Worm (Caenorhabditis elegans): ENCODE results near the gene srsx-1.

srsx-1 gene

ce11 chrV:17206469-17206868 lies 28.6 kb upstream of the srsx-1 start:
- TF ChIP-seq set-16 (GFP tag; IDR thresholded peaks at IDR 0.05) (peak; percentile 92), Y105C5A.15 (GFP tag; IDR thresholded peaks at IDR 0.05) (no peak)

- TF ChIP-seq set-16 (GFP tag; IDR thresholded peaks at IDR 0.05), result no peak
- TF ChIP-seq nhr-76 (tag; optimal IDR thresholded peaks at IDR 0.05), result no peak
- peak; percentile 8 for TF ChIP-seq aha-1 (tag)
Observed at ce11 chrV:17201847-17202246, 24.0 kb upstream of the srsx-1 start, which contains the start of gene Y68A4A.10. Gene Y68A4A.10 (plus strand): TSS chrV:17202147.

ce11 chrV:17198926-17199325 lies 21.1 kb upstream of the srsx-1 start, which contains the start of gene srz-96:
Gene srz-96 (plus strand): TSS chrV:17199226.
- TF ChIP-seq mdl-1 (tag; optimal IDR thresholded peaks at IDR 0.05), result no peak
- no peak for TF ChIP-seq ama-1 (optimal IDR thresholded peaks at IDR 0.05)
- TF ChIP-seq vab-7 (GFP tag; IDR thresholded peaks at IDR 0.05), result no peak
- TF ChIP-seq ceh-32 (tag; optimal IDR thresholded peaks at IDR 0.05; ENCODE audit: poor library complexity), result no peak
- no peak for TF ChIP-seq lin-1 (GFP tag; IDR thresholded peaks at IDR 0.05)
- TF ChIP-seq unc-62 (GFP tag; optimal IDR thresholded peaks at IDR 0.05 in 1 of 2), result no peak
- no peak for TF ChIP-seq unc-62 (tag; optimal IDR thresholded peaks at IDR 0.05)

- TF ChIP-seq daf-19 (GFP tag; conservative IDR thresholded peaks at IDR 0.05), result no peak
- no peak for TF ChIP-seq F10B5.3 (tag; optimal IDR thresholded peaks at IDR 0.05)
- no peak for TF ChIP-seq hmg-1.1 (GFP tag; IDR thresholded peaks at IDR 0.05)
- TF ChIP-seq mxl-3 (GFP tag; optimal IDR thresholded peaks at IDR 0.05), result no peak
- TF ChIP-seq nhr-10 (tag; optimal IDR thresholded peaks at IDR 0.05), result no peak
- TF ChIP-seq gei-8 (GFP tag; optimal IDR thresholded peaks at IDR 0.05), result no peak
- no peak for TF ChIP-seq ceh-28 (tag; optimal IDR thresholded peaks at IDR 0.05)
- TF ChIP-seq aha-1 (tag), result no peak
- TF ChIP-seq ceh-44 (GFP tag; IDR thresholded peaks at IDR 0.05), result no peak
- TF ChIP-seq ZK337.2 (GFP tag; IDR thresholded peaks at IDR 0.05), result no peak
- no peak for TF ChIP-seq Y5F2A.4 (GFP tag; optimal IDR thresholded peaks at IDR 0.05)
- TF ChIP-seq zip-2 (tag; optimal IDR thresholded peaks at IDR 0.05), result no peak
- no peak for TF ChIP-seq nhr-48 (tag; optimal IDR thresholded peaks at IDR 0.05)
- TF ChIP-seq daf-12 (tag; optimal IDR thresholded peaks at IDR 0.05), result no peak
- no peak for TF ChIP-seq mes-2 (tag; optimal IDR thresholded peaks at IDR 0.05; ENCODE audit: poor library complexity, severe bottlenecking)
- TF ChIP-seq tra-1 (GFP tag; IDR thresholded peaks at IDR 0.05), result no peak
Observed at ce11 chrV:17192238-17192637, 14.4 kb upstream of the srsx-1 start, which contains the start of gene srz-47. Gene srz-47 (minus strand): TSS chrV:17192338.

ce11 chrV:17190399-17190798 lies 12.5 kb upstream of the srsx-1 start, which contains the start of gene str-199:
Gene str-199 (minus strand): TSS chrV:17190499.
- TF ChIP-seq zag-1 (tag; optimal IDR thresholded peaks at IDR 0.05) (no peak), saeg-2 (GFP tag; IDR thresholded peaks at IDR 0.05) (no peak), ctbp-1 (GFP tag; IDR thresholded peaks at IDR 0.05) (no peak), mdt-29 (GFP tag; IDR thresholded peaks at IDR 0.05) (no peak), set-16 (GFP tag; IDR thresholded peaks at IDR 0.05) (no peak), ceh-20 (GFP tag; IDR thresholded peaks at IDR 0.05) (no peak), nhr-237 (tag; optimal IDR thresholded peaks at IDR 0.05) (no peak), unc-62 (GFP tag; optimal IDR thresholded peaks at IDR 0.05 in 1 of 2) (no peak), unc-62 (tag; optimal IDR thresholded peaks at IDR 0.05) (no peak), snpc-4 (tag; optimal IDR thresholded peaks at IDR 0.05) (no peak), skn-1 (tag; optimal IDR thresholded peaks at IDR 0.05) (no peak), ztf-7 (tag; optimal IDR thresholded peaks at IDR 0.05) (no peak), ceh-44 (GFP tag; IDR thresholded peaks at IDR 0.05) (no peak), madf-5 (GFP tag; IDR thresholded peaks at IDR 0.05) (no peak), nhr-6 (tag; optimal IDR thresholded peaks at IDR 0.05) (no peak), R02D3.7 (tag; optimal IDR thresholded peaks at IDR 0.05) (no peak), dmd-8 (GFP tag; IDR thresholded peaks at IDR 0.05) (no peak), snpc-1.2 (GFP tag; IDR thresholded peaks at IDR 0.05) (no peak), Y48G9A.11 (GFP tag; IDR thresholded peaks at IDR 0.05) (no peak), aly-2 (tag; optimal IDR thresholded peaks at IDR 0.05) (no peak), daf-16 (GFP tag; optimal IDR thresholded peaks at IDR 0.05) (no peak), daf-16 (tag; optimal IDR thresholded peaks at IDR 0.05) (no peak)

Data from whole organism, L4 larva.